Fruit fly (Drosophila melanogaster) whole organism, pupa: ENCODE results near the gene CG3690.

ENCODE experiments used
- CG4496 ChIP-seq: fragments of 200-800 bp; sonication (Bioruptor generic); IDR thresholded peaks from 3 replicates; pipeline ENCODE4 v1.3.6; 2022; ENCODE audit warnings: missing biosample characterization, missing genetic modification characterization
- EcR ChIP-seq: fragments of 200-800 bp; sonication (Bioruptor generic); optimal IDR thresholded peaks from 3 replicates; lab custom pipeline; 2019; ENCODE audit warnings: missing biosample characterization, missing genetic modification characterization, mild to moderate bottlenecking, moderate library complexity, missing genetic modification reagents
- Pif1A ChIP-seq: fragments of 200-800 bp; sonication (Bioruptor generic); optimal IDR thresholded peaks from 3 replicates; lab custom pipeline; 2016; ENCODE audit warnings: missing biosample characterization, missing genetic modification characterization
- Snoo ChIP-seq: fragments of 200-800 bp; sonication (Bioruptor generic); optimal IDR thresholded peaks from 3 replicates; lab custom pipeline; 2017; ENCODE audit warnings: missing biosample characterization, mild to moderate bottlenecking, missing genetic modification characterization, inconsistent platforms
- gl ChIP-seq: fragments of 200-800 bp; sonication (Bioruptor generic); optimal IDR thresholded peaks from 2 replicates; lab custom pipeline; 2018; ENCODE audit warnings: missing biosample characterization, mild to moderate bottlenecking, missing genetic modification characterization
- rn ChIP-seq: fragments of 200-800 bp; sonication (Bioruptor generic); IDR thresholded peaks from 2 replicates; pipeline ENCODE4 v1.3.6; 2022; ENCODE audit warnings: missing biosample characterization, missing genetic modification characterization

- TF ChIP-seq gl (tag; lab: Kevin White, UChicago), result no peak
- no peak for TF ChIP-seq CG4496 (GFP tag; lab: Robert Waterston, UW)
- TF ChIP-seq EcR (GFP tag; lab: Kevin White, UChicago), result no peak
- no peak for TF ChIP-seq rn (GFP tag; lab: Robert Waterston, UW)
- TF ChIP-seq Snoo (tag; lab: Kevin White, UChicago), result no peak
- TF ChIP-seq Pif1A (GFP tag; lab: Kevin White, UChicago), result no peak
These were observed 30.3 kb downstream of the CG3690 start for dm6 chrX:921359-921758.
